Worm (Caenorhabditis elegans): ENCODE results near the gene ZK105.14.

ZK105.14 gene

DNA sequence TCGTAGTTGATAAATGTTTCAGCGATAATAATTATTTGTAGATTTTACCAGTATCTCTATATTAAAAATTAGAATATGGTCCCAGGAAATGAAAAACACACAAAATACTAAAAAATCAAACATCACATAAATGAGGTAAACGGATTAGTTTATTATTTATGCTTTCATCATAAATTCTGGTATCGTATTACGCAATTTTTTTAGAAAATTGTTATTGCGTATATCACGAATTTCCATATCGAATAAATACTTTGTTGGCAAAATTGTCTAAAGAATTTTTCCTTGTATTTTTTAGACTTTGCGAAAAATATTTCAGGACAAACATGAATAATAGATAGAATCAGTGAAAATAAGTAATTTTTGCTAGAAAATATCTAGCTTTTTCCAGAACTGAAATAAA lies 4.4 kb upstream of the ZK105.14 start:
- TF ChIP-seq aly-1 (tag; optimal IDR thresholded peaks at IDR 0.05) (no peak), flt-1 (GFP tag; IDR thresholded peaks at IDR 0.05) (no peak), ama-1 (optimal IDR thresholded peaks at IDR 0.05) (no peak), ceh-36 (tag; optimal IDR thresholded peaks at IDR 0.05) (no peak)

- TF ChIP-seq F13C5.2 (tag; optimal IDR thresholded peaks at IDR 0.05) (no peak), ceh-13 (GFP tag; optimal IDR thresholded peaks at IDR 0.05) (no peak), scrt-1 (GFP tag; IDR thresholded peaks at IDR 0.05) (no peak), flt-1 (GFP tag; IDR thresholded peaks at IDR 0.05) (no peak), tra-4 (tag; optimal IDR thresholded peaks at IDR 0.05) (no peak), pes-1 (GFP tag; IDR thresholded peaks at IDR 0.05) (no peak), sea-1 (GFP tag; conservative IDR thresholded peaks at IDR 0.05) (no peak), hnd-1 (tag; optimal IDR thresholded peaks at IDR 0.05) (no peak), tbx-37 (GFP tag; conservative IDR thresholded peaks at IDR 0.05) (no peak), hmg-4 (GFP tag; optimal IDR thresholded peaks at IDR 0.05) (no peak), hmbx-1 (tag; optimal IDR thresholded peaks at IDR 0.05) (no peak), ceh-36 (tag; optimal IDR thresholded peaks at IDR 0.05) (no peak), aly-1 (tag; optimal IDR thresholded peaks at IDR 0.05) (no peak), ets-7 (tag; optimal IDR thresholded peaks at IDR 0.05) (no peak), B0310.2 (tag; optimal IDR thresholded peaks at IDR 0.05) (no peak)
These were observed 2.2 kb upstream of the ZK105.14 start, which contains the start of the genes ZK105.6 and ZK105.8 for ce11 chrV:7723967-7724544. TSS of gene ZK105.6 (minus strand) at chrV:7724067. TSS of gene ZK105.8 (plus strand) at chrV:7724494.

DNA sequence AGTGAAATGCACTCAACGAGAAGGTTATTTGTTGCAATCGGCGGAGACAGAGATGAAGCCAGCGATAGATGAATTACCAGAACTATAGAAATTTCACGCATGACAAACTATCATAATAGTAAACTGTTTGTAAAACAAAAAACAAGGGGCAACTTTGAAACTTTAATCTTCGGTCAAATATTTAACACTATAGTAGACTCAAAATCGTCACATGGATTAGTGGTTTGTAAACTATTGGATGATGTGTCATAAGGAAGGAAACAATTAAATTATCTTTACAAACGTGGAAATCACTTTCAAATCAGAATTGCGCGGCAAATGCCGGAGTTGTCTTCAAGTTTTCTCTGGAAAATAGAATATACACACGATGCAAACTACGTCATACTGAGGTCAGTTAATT lies 4.2 kb downstream of the ZK105.14 start, which contains the start of gene ZK105.5:
TSS of gene ZK105.5 (minus strand) at position 101 of the 400 bp plus-strand sequence.
- no peak for TF ChIP-seq tra-4 (tag; optimal IDR thresholded peaks at IDR 0.05)
- no peak for TF ChIP-seq tbx-11 (GFP tag; IDR thresholded peaks at IDR 0.05)
- TF ChIP-seq tbx-37 (GFP tag; conservative IDR thresholded peaks at IDR 0.05): no peak
- no peak for TF ChIP-seq sea-1 (GFP tag; conservative IDR thresholded peaks at IDR 0.05)
- no peak for TF ChIP-seq ceh-13 (GFP tag; optimal IDR thresholded peaks at IDR 0.05)
- TF ChIP-seq hnd-1 (tag; optimal IDR thresholded peaks at IDR 0.05): no peak
- TF ChIP-seq aly-1 (tag; optimal IDR thresholded peaks at IDR 0.05): no peak
- TF ChIP-seq ceh-36 (tag; optimal IDR thresholded peaks at IDR 0.05): no peak
- no peak for TF ChIP-seq hmbx-1 (tag; optimal IDR thresholded peaks at IDR 0.05)
- TF ChIP-seq B0310.2 (tag; optimal IDR thresholded peaks at IDR 0.05): no peak

ce11 chrV:7716034-7716433 lies 5.8 kb downstream of the ZK105.14 start, which contains the start of gene ZK105.12:
TSS of gene ZK105.12 (minus strand) at chrV:7716134.
- no peak for TF ChIP-seq ceh-13 (GFP tag; optimal IDR thresholded peaks at IDR 0.05)
- no peak for TF ChIP-seq B0310.2 (tag; optimal IDR thresholded peaks at IDR 0.05)
- TF ChIP-seq ets-7 (tag; optimal IDR thresholded peaks at IDR 0.05): no peak
- no peak for TF ChIP-seq tbx-11 (GFP tag; IDR thresholded peaks at IDR 0.05)
- no peak for TF ChIP-seq pes-1 (GFP tag; IDR thresholded peaks at IDR 0.05)
- TF ChIP-seq tbx-37 (GFP tag; conservative IDR thresholded peaks at IDR 0.05): no peak
- TF ChIP-seq hmg-4 (GFP tag; optimal IDR thresholded peaks at IDR 0.05): no peak
- no peak for TF ChIP-seq ama-1 (optimal IDR thresholded peaks at IDR 0.05)
- TF ChIP-seq scrt-1 (GFP tag; IDR thresholded peaks at IDR 0.05): no peak
- no peak for TF ChIP-seq tra-4 (tag; optimal IDR thresholded peaks at IDR 0.05)
- no peak for TF ChIP-seq hnd-1 (tag; optimal IDR thresholded peaks at IDR 0.05)
- no peak for TF ChIP-seq ceh-36 (tag; optimal IDR thresholded peaks at IDR 0.05)
- no peak for TF ChIP-seq hmbx-1 (tag; optimal IDR thresholded peaks at IDR 0.05)
- TF ChIP-seq sea-1 (GFP tag; conservative IDR thresholded peaks at IDR 0.05): no peak
- no peak for TF ChIP-seq F13C5.2 (tag; optimal IDR thresholded peaks at IDR 0.05)
- TF ChIP-seq flt-1 (GFP tag; IDR thresholded peaks at IDR 0.05): no peak

DNA sequence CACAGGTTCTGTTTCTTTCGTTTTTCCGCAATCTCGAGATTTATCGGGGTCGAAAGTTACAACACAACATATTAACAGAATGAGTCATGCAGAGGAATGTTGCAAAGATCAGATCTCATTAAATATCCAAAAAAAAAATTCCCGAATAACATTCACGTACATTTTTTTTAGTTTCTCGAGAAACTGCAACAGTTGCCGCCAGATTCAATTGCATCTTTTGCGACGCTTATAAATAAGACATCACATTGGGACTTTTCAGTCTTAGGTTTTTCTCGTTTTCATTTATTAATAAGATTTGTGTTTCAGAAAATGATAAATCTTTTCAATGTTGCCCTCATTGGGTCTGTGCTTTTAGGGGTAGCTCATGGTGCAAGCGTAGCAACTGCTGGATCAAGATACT lies 8.2 kb downstream of the ZK105.14 start, which contains the start of gene ZK105.1:
TSS of gene ZK105.1 (plus strand) at position 301 of the 400 bp plus-strand sequence.
- TF ChIP-seq aly-1 (tag; optimal IDR thresholded peaks at IDR 0.05) (no peak), pes-1 (GFP tag; IDR thresholded peaks at IDR 0.05) (no peak), hmg-4 (GFP tag; optimal IDR thresholded peaks at IDR 0.05) (no peak), tbx-37 (GFP tag; conservative IDR thresholded peaks at IDR 0.05) (no peak), F13C5.2 (tag; optimal IDR thresholded peaks at IDR 0.05) (no peak), hmbx-1 (tag; optimal IDR thresholded peaks at IDR 0.05) (no peak), scrt-1 (GFP tag; IDR thresholded peaks at IDR 0.05) (no peak), ama-1 (optimal IDR thresholded peaks at IDR 0.05) (no peak), ceh-36 (tag; optimal IDR thresholded peaks at IDR 0.05) (no peak), sea-1 (GFP tag; conservative IDR thresholded peaks at IDR 0.05) (no peak), hnd-1 (tag; optimal IDR thresholded peaks at IDR 0.05) (no peak), ceh-13 (GFP tag; optimal IDR thresholded peaks at IDR 0.05) (no peak), tbx-11 (GFP tag; IDR thresholded peaks at IDR 0.05) (no peak), tra-4 (tag; optimal IDR thresholded peaks at IDR 0.05) (no peak), B0310.2 (tag; optimal IDR thresholded peaks at IDR 0.05) (no peak), ets-7 (tag; optimal IDR thresholded peaks at IDR 0.05) (no peak), flt-1 (GFP tag; IDR thresholded peaks at IDR 0.05) (no peak)

DNA sequence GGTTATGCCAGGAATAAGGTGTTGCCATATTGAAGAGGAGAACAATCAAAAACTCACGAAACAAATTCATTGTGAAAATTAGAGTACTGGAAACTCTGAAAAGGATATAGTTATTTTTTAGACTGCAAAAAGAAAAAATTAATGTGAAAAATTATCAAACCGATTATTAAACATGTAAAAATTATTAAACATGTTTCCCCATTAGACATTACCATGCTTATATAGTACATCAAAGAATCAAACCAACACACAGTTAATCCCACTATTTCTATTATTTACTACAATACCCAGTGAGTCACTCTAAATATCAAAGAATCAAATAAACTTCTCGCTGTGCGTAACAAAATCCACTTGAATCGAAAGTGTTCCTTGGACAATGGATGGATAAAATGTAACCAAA lies 8.8 kb downstream of the ZK105.14 start, which contains the start of gene ZK105.13:
TSS of gene ZK105.13 (minus strand) at position 101 of the 400 bp plus-strand sequence.
- TF ChIP-seq scrt-1 (GFP tag; IDR thresholded peaks at IDR 0.05) (no peak), hnd-1 (tag; optimal IDR thresholded peaks at IDR 0.05) (no peak), ets-7 (tag; optimal IDR thresholded peaks at IDR 0.05) (no peak), B0310.2 (tag; optimal IDR thresholded peaks at IDR 0.05) (no peak), ceh-36 (tag; optimal IDR thresholded peaks at IDR 0.05) (no peak), tbx-11 (GFP tag; IDR thresholded peaks at IDR 0.05) (no peak), flt-1 (GFP tag; IDR thresholded peaks at IDR 0.05) (no peak), sea-1 (GFP tag; conservative IDR thresholded peaks at IDR 0.05) (no peak), tbx-37 (GFP tag; conservative IDR thresholded peaks at IDR 0.05) (no peak), ama-1 (optimal IDR thresholded peaks at IDR 0.05) (no peak), hmg-4 (GFP tag; optimal IDR thresholded peaks at IDR 0.05) (no peak), ceh-13 (GFP tag; optimal IDR thresholded peaks at IDR 0.05) (no peak), hmbx-1 (tag; optimal IDR thresholded peaks at IDR 0.05) (no peak)

DNA sequence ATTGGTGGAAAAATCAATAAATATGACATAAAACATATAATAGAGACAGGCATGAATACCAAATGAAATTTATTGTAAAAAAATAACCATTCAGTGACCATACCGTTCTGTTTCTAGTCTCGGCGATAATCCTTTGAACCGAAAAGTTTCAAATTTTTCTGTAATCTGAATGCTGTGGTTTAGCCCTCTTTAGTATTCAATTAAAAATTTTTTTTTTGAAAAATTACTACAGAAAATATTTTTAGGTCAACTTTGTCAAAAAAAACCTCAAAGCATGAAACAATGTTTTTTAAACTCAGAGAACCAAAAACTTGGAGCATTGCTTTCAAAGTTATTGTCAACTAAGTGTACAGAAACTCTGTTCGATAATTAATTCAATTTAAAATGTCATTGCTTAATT lies 13.3 kb downstream of the ZK105.14 start, which contains the start of gene ZK105.11:
TSS of gene ZK105.11 (minus strand) at position 101 of the 400 bp plus-strand sequence.
- TF ChIP-seq tbx-11 (GFP tag; IDR thresholded peaks at IDR 0.05) (no peak), hmbx-1 (tag; optimal IDR thresholded peaks at IDR 0.05) (no peak), hmg-4 (GFP tag; optimal IDR thresholded peaks at IDR 0.05) (no peak), ceh-36 (tag; optimal IDR thresholded peaks at IDR 0.05) (no peak), B0310.2 (tag; optimal IDR thresholded peaks at IDR 0.05) (no peak), ama-1 (optimal IDR thresholded peaks at IDR 0.05) (no peak), ets-7 (tag; optimal IDR thresholded peaks at IDR 0.05) (no peak), flt-1 (GFP tag; IDR thresholded peaks at IDR 0.05) (no peak), tra-4 (tag; optimal IDR thresholded peaks at IDR 0.05) (no peak), pes-1 (GFP tag; IDR thresholded peaks at IDR 0.05) (no peak), aly-1 (tag; optimal IDR thresholded peaks at IDR 0.05) (no peak), hnd-1 (tag; optimal IDR thresholded peaks at IDR 0.05) (no peak), tbx-37 (GFP tag; conservative IDR thresholded peaks at IDR 0.05) (no peak)
